Worm (Caenorhabditis elegans) whole organism, L4 larva: ENCODE measurements around the gene Y45F3A.5.

Experiments used
- F10B5.3 ChIP-seq: sonication (generic microtip); optimal IDR thresholded peaks from 2 replicates; lab custom pipeline; 2016; ENCODE audit warnings: mild to moderate bottlenecking, missing genetic modification characterization, missing compliant biosample characterization
- F37D6.2 ChIP-seq: sonication (generic microtip); optimal IDR thresholded peaks from 2 replicates; lab custom pipeline; 2016; ENCODE audit warnings: mild to moderate bottlenecking, missing genetic modification characterization, missing compliant biosample characterization
- F44E2.7 ChIP-seq: fragments of 200-800 bp; sonication (Bioruptor generic); IDR thresholded peaks from 2 replicates; pipeline ENCODE4 v2.1.2; 2022; ENCODE audit warnings: missing genetic modification characterization, missing compliant biosample characterization
- T20F7.1 ChIP-seq: fragments of 200-800 bp; sonication (Bioruptor generic); optimal IDR thresholded peaks from 2 replicates; lab custom pipeline; 2018; ENCODE audit warnings: mild to moderate bottlenecking, missing genetic modification characterization, missing compliant biosample characterization
- Y105C5A.15 ChIP-seq: fragments of 200-800 bp; sonication (Bioruptor generic); IDR thresholded peaks from 2 replicates; pipeline ENCODE4 v1.3.6; 2022; ENCODE audit warnings: missing genetic modification characterization, missing compliant biosample characterization
- ZK337.2 ChIP-seq: fragments of 200-800 bp; sonication (Bioruptor generic); IDR thresholded peaks from 2 replicates; pipeline ENCODE4 v1.3.6; 2022; ENCODE audit warnings: missing genetic modification reagents, missing genetic modification characterization, missing compliant biosample characterization
- attf-4 ChIP-seq: sonication (generic microtip); optimal IDR thresholded peaks from 3 replicates; lab custom pipeline; 2017; ENCODE audit warnings: missing biosample characterization, missing genetic modification characterization
- ceh-20 ChIP-seq: fragments of 200-800 bp; sonication (Bioruptor generic); IDR thresholded peaks from 2 replicates; pipeline ENCODE4 v1.3.6; 2022; ENCODE audit warnings: missing genetic modification reagents, missing genetic modification characterization, missing compliant biosample characterization
- daf-16 ChIP-seq, 3 experiments: sonication (generic microtip); optimal IDR thresholded peaks; 2 replicates each; lab custom pipeline; 2016 to 2017; ENCODE audit warnings: missing genetic modification characterization in 3 of 3, missing genetic modification reagents in 3 of 3, mild to moderate bottlenecking in 2 of 3, missing compliant biosample characterization in 2 of 3, missing biosample characterization in 1 of 3, moderate library complexity in 1 of 3
- daf-8 ChIP-seq: fragments of 200-800 bp; sonication (Bioruptor generic); IDR thresholded peaks from 2 replicates; pipeline ENCODE4 v1.3.6; 2022; ENCODE audit warnings: missing genetic modification characterization, missing compliant biosample characterization
- dmd-6 ChIP-seq: fragments of 200-800 bp; sonication (Bioruptor generic); IDR thresholded peaks from 2 replicates; pipeline ENCODE4 v1.3.6; 2022; ENCODE audit warnings: missing genetic modification reagents, missing genetic modification characterization, missing compliant biosample characterization
- dmd-8 ChIP-seq: fragments of 200-800 bp; sonication (Bioruptor generic); IDR thresholded peaks from 2 replicates; pipeline ENCODE4 v1.3.6; 2022; ENCODE audit warnings: missing genetic modification characterization, missing compliant biosample characterization
- dpl-1 ChIP-seq: fragments of 150-350 bp; optimal IDR thresholded peaks from 2 replicates; lab custom pipeline; 2014; ENCODE audit warnings: missing biosample characterization, missing genetic modification reagents, missing genetic modification characterization
- dve-1 ChIP-seq: sonication (generic microtip); optimal IDR thresholded peaks from 2 replicates; lab custom pipeline; 2017; ENCODE audit warnings: antibody characterized with exemption, mild to moderate bottlenecking, missing genetic modification characterization, missing compliant biosample characterization; ENCODE audit not compliant: insufficient read depth
- egl-27 ChIP-seq: sonication (generic microtip); optimal IDR thresholded peaks from 3 replicates; lab custom pipeline; 2017; ENCODE audit warnings: missing biosample characterization, missing genetic modification reagents, missing genetic modification characterization
- fkh-10 ChIP-seq: fragments of 150-350 bp; optimal IDR thresholded peaks from 2 replicates; lab custom pipeline; 2014; ENCODE audit warnings: missing biosample characterization, missing genetic modification reagents, missing genetic modification characterization
- gei-8 ChIP-seq: fragments of 200-800 bp; sonication (Bioruptor generic); optimal IDR thresholded peaks from 2 replicates; lab custom pipeline; 2018; ENCODE audit warnings: mild to moderate bottlenecking, missing genetic modification characterization, missing compliant biosample characterization
- hlh-11 ChIP-seq: fragments of 200-800 bp; sonication (Bioruptor generic); optimal IDR thresholded peaks from 2 replicates; lab custom pipeline; 2018; ENCODE audit warnings: mild to moderate bottlenecking, missing genetic modification characterization, missing compliant biosample characterization
- hlh-30 ChIP-seq: sonication (generic microtip); optimal IDR thresholded peaks from 2 replicates; lab custom pipeline; 2017; ENCODE audit warnings: antibody characterized with exemption, mild to moderate bottlenecking, missing genetic modification characterization, missing compliant biosample characterization; ENCODE audit not compliant: insufficient read depth
- hmg-1.1 ChIP-seq: fragments of 200-800 bp; sonication (Bioruptor generic); IDR thresholded peaks from 2 replicates; pipeline ENCODE4 v1.3.6; 2022; ENCODE audit warnings: missing genetic modification reagents, missing genetic modification characterization, missing compliant biosample characterization
- lin-13 ChIP-seq: fragments of 150-350 bp; optimal IDR thresholded peaks from 2 replicates; lab custom pipeline; 2014; ENCODE audit warnings: missing biosample characterization, missing genetic modification reagents, missing genetic modification characterization
- lin-29 ChIP-seq: fragments of 200-800 bp; sonication (Bioruptor generic); IDR thresholded peaks from 2 replicates; pipeline ENCODE4 v1.3.6; 2022; ENCODE audit warnings: missing genetic modification reagents, missing genetic modification characterization, missing compliant biosample characterization
- lin-38 ChIP-seq: fragments of 200-800 bp; sonication (Bioruptor generic); IDR thresholded peaks from 2 replicates; pipeline ENCODE4 v1.3.6; 2022; ENCODE audit warnings: missing genetic modification reagents, missing genetic modification characterization, missing compliant biosample characterization
- lsy-2 ChIP-seq, 2 experiments: fragments of 150-350 bp in 1 of 2; sonication (generic microtip) in 1 of 2; optimal IDR thresholded peaks; 2 replicates each; lab custom pipeline; 2014 to 2017; ENCODE audit warnings: missing biosample characterization in 2 of 2, missing genetic modification characterization in 2 of 2
- madf-9 ChIP-seq: fragments of 200-800 bp; sonication (Bioruptor generic); conservative IDR thresholded peaks from 2 replicates; pipeline ENCODE4 v1.3.6; 2022; ENCODE audit warnings: missing genetic modification reagents, missing genetic modification characterization, missing compliant biosample characterization
- mdl-1 ChIP-seq, 2 experiments: fragments of 150-350 bp in 1 of 2; sonication (generic microtip) in 1 of 2; optimal IDR thresholded peaks; 2 replicates each; lab custom pipeline; 2014 to 2017; ENCODE audit warnings: missing biosample characterization in 2 of 2, missing genetic modification characterization in 2 of 2
- mdt-29 ChIP-seq: fragments of 200-800 bp; sonication (Bioruptor generic); IDR thresholded peaks from 2 replicates; pipeline ENCODE4 v1.3.6; 2022; ENCODE audit warnings: missing genetic modification reagents, missing genetic modification characterization, missing compliant biosample characterization
- mep-1 ChIP-seq: fragments of 150-350 bp; sonication (generic microtip); optimal IDR thresholded peaks from 3 replicates; lab custom pipeline; 2014; ENCODE audit warnings: missing biosample characterization, missing genetic modification characterization
- mes-2 ChIP-seq: sonication (generic microtip); optimal IDR thresholded peaks from 2 replicates; lab custom pipeline; 2016; ENCODE audit warnings: missing genotype, mild to moderate bottlenecking, missing genetic modification characterization, missing compliant biosample characterization; ENCODE audit not compliant: poor library complexity, severe bottlenecking
- mxl-3 ChIP-seq: fragments of 200-800 bp; sonication (Bioruptor generic); optimal IDR thresholded peaks from 2 replicates; lab custom pipeline; 2018; ENCODE audit warnings: mild to moderate bottlenecking, missing genetic modification characterization, missing compliant biosample characterization
- nhr-10 ChIP-seq: fragments of 150-350 bp; optimal IDR thresholded peaks from 2 replicates; lab custom pipeline; 2014; ENCODE audit warnings: missing biosample characterization, missing genetic modification characterization
- nhr-11 ChIP-seq: fragments of 150-350 bp; optimal IDR thresholded peaks from 2 replicates; lab custom pipeline; 2014; ENCODE audit warnings: missing biosample characterization, missing genetic modification characterization
- nhr-25 ChIP-seq: sonication (generic microtip); optimal IDR thresholded peaks from 2 replicates; lab custom pipeline; 2017; ENCODE audit warnings: missing genetic modification characterization, mild to moderate bottlenecking, missing compliant biosample characterization, antibody characterized with exemption, moderate library complexity, borderline replicate concordance; ENCODE audit not compliant: insufficient read depth
- nhr-28 ChIP-seq: fragments of 150-350 bp; optimal IDR thresholded peaks from 2 replicates; lab custom pipeline; 2014; ENCODE audit warnings: missing biosample characterization, missing genetic modification characterization
- nhr-41 ChIP-seq: fragments of 200-800 bp; sonication (Bioruptor generic); IDR thresholded peaks from 2 replicates; pipeline ENCODE4 v1.3.6; 2022; ENCODE audit warnings: missing genetic modification reagents, missing genetic modification characterization, missing compliant biosample characterization
- nhr-42 ChIP-seq: fragments of 200-800 bp; sonication (Bioruptor generic); IDR thresholded peaks from 2 replicates; pipeline ENCODE4 v1.3.6; 2022; ENCODE audit warnings: missing genetic modification characterization, missing compliant biosample characterization
- nhr-6 ChIP-seq: fragments of 150-350 bp; optimal IDR thresholded peaks from 2 replicates; lab custom pipeline; 2014; ENCODE audit warnings: missing biosample characterization, missing genetic modification characterization
- php-3 ChIP-seq: fragments of 200-800 bp; sonication (Bioruptor generic); IDR thresholded peaks from 2 replicates; pipeline ENCODE4 v1.3.6; 2022; ENCODE audit warnings: missing genetic modification reagents, missing genetic modification characterization, missing compliant biosample characterization
- pqm-1 ChIP-seq: sonication (generic microtip); optimal IDR thresholded peaks from 2 replicates; lab custom pipeline; 2017; ENCODE audit warnings: missing biosample characterization, missing genetic modification characterization
- rbr-2 ChIP-seq: sonication (generic microtip); optimal IDR thresholded peaks from 2 replicates; lab custom pipeline; 2016; ENCODE audit warnings: missing genotype, missing genetic modification characterization, missing compliant biosample characterization
- sdz-12 ChIP-seq: fragments of 200-800 bp; sonication (Bioruptor generic); optimal IDR thresholded peaks from 2 replicates; lab custom pipeline; 2018; ENCODE audit warnings: mild to moderate bottlenecking, missing genetic modification characterization, missing compliant biosample characterization
- set-16 ChIP-seq: fragments of 200-800 bp; sonication (Bioruptor generic); IDR thresholded peaks from 2 replicates; pipeline ENCODE4 v1.3.6; 2022; ENCODE audit warnings: missing genetic modification reagents, missing genetic modification characterization, missing compliant biosample characterization
- skn-1 ChIP-seq: fragments of 150-350 bp; optimal IDR thresholded peaks from 2 replicates; lab custom pipeline; 2014; ENCODE audit warnings: missing biosample characterization, missing genetic modification characterization
- spr-1 ChIP-seq: sonication (generic microtip); optimal IDR thresholded peaks from 2 replicates; lab custom pipeline; 2016; ENCODE audit warnings: mild to moderate bottlenecking, missing genetic modification characterization, missing compliant biosample characterization
- spr-3 ChIP-seq: fragments of 200-800 bp; sonication (Bioruptor generic); optimal IDR thresholded peaks from 2 replicates; lab custom pipeline; 2018; ENCODE audit warnings: mild to moderate bottlenecking, missing genetic modification characterization, missing compliant biosample characterization
- tag-97 ChIP-seq: fragments of 200-800 bp; sonication (Bioruptor generic); IDR thresholded peaks from 2 replicates; pipeline ENCODE4 v1.3.6; 2022; ENCODE audit warnings: missing genetic modification characterization, missing compliant biosample characterization
- unc-39 ChIP-seq: sonication (generic microtip); optimal IDR thresholded peaks from 2 replicates; lab custom pipeline; 2017; ENCODE audit warnings: missing biosample characterization, missing genetic modification characterization
- zfp-3 ChIP-seq: fragments of 200-800 bp; sonication (Bioruptor generic); conservative IDR thresholded peaks from 2 replicates; pipeline ENCODE4 v1.3.6; 2022; ENCODE audit warnings: missing genetic modification reagents, missing genetic modification characterization, missing compliant biosample characterization
- zip-11 ChIP-seq: fragments of 200-800 bp; sonication (Bioruptor generic); IDR thresholded peaks from 2 replicates; pipeline ENCODE4 v1.3.6; 2022; ENCODE audit warnings: missing genetic modification characterization, missing compliant biosample characterization
- zip-2 ChIP-seq: fragments of 150-350 bp; optimal IDR thresholded peaks from 2 replicates; lab custom pipeline; 2014; ENCODE audit warnings: missing biosample characterization, missing genetic modification characterization
- ztf-7 ChIP-seq: fragments of 150-350 bp; optimal IDR thresholded peaks from 2 replicates; lab custom pipeline; 2014; ENCODE audit warnings: missing biosample characterization, missing genetic modification characterization

Y45F3A.5 gene

ce11 chrIII:10628360-10628759, 42.2 kb upstream of the Y45F3A.5 start:
- TF ChIP-seq dpl-1: peak; percentile 31
- TF ChIP-seq mdl-1 (tag; optimal IDR thresholded peaks at IDR 0.05; lab: Kevin White, UChicago): peak in 1 of 2 experiments; percentile 73
- TF ChIP-seq hmg-1.1 (GFP tag; lab: Robert Waterston, UW): peak; percentile 66
- TF ChIP-seq ZK337.2 (GFP tag; lab: Robert Waterston, UW): no peak
- no peak for TF ChIP-seq spr-3 (GFP tag; lab: Kevin White, UChicago)
- TF ChIP-seq nhr-28 (tag; lab: Kevin White, UChicago): peak; percentile 18
- TF ChIP-seq mes-2 (tag; lab: Kevin White, UChicago): peak; percentile 46
- TF ChIP-seq T20F7.1 (GFP tag; lab: Kevin White, UChicago): no peak
- TF ChIP-seq dmd-8: no peak
- TF ChIP-seq zip-11 (GFP tag; lab: Robert Waterston, UW): no peak
- no peak for TF ChIP-seq sdz-12 (GFP tag; lab: Kevin White, UChicago)
- no peak for TF ChIP-seq nhr-10
- no peak for TF ChIP-seq lin-29 (GFP tag; lab: Robert Waterston, UW)
- TF ChIP-seq mdt-29: no peak
- no peak for TF ChIP-seq nhr-41
- no peak for TF ChIP-seq nhr-6
- no peak for TF ChIP-seq daf-16 (GFP tag; optimal IDR thresholded peaks at IDR 0.05; lab: Kevin White, UChicago)
- peak; percentile 65 for TF ChIP-seq daf-16 (tag; optimal IDR thresholded peaks at IDR 0.05; lab: Kevin White, UChicago)
- peak in 1 of 2 experiments; percentile 63 for TF ChIP-seq lsy-2 (tag; optimal IDR thresholded peaks at IDR 0.05; lab: Kevin White, UChicago)
- no peak for TF ChIP-seq daf-8 (GFP tag; lab: Robert Waterston, UW)
- no peak for TF ChIP-seq Y105C5A.15 (GFP tag; lab: Robert Waterston, UW)
- TF ChIP-seq F44E2.7 (GFP tag; lab: Robert Waterston, UW): no peak
- TF ChIP-seq mep-1 (tag; lab: Kevin White, UChicago): peak; percentile 13
- TF ChIP-seq nhr-11 (tag; lab: Kevin White, UChicago): no peak
- peak; percentile 32 for TF ChIP-seq hlh-30 (tag; lab: Kevin White, UChicago)
- TF ChIP-seq F37D6.2 (tag; lab: Kevin White, UChicago): no peak
- TF ChIP-seq ztf-7 (tag; lab: Kevin White, UChicago): no peak
- peak; percentile 3 for TF ChIP-seq lin-13 (GFP tag; lab: Kevin White, UChicago)
- TF ChIP-seq gei-8: no peak
- no peak for TF ChIP-seq nhr-42 (GFP tag; lab: Robert Waterston, UW)
- TF ChIP-seq dve-1 (tag; lab: Kevin White, UChicago): peak; percentile 67
- no peak for TF ChIP-seq skn-1 (tag; lab: Kevin White, UChicago)
- no peak for TF ChIP-seq ceh-20 (GFP tag; lab: Robert Waterston, UW)
- TF ChIP-seq F10B5.3 (tag; lab: Kevin White, UChicago): no peak
- TF ChIP-seq hlh-11 (tag; lab: Kevin White, UChicago): peak; percentile 58
- TF ChIP-seq zfp-3 (GFP tag; lab: Robert Waterston, UW): no peak
- TF ChIP-seq lin-38: peak; percentile 37
- TF ChIP-seq set-16 (GFP tag; lab: Robert Waterston, UW): no peak
- peak; percentile 21; the same call in 1 of the 2 replicates for TF ChIP-seq dmd-6 (GFP tag; lab: Robert Waterston, UW)
- TF ChIP-seq rbr-2 (tag; lab: Kevin White, UChicago): no peak

DNA sequence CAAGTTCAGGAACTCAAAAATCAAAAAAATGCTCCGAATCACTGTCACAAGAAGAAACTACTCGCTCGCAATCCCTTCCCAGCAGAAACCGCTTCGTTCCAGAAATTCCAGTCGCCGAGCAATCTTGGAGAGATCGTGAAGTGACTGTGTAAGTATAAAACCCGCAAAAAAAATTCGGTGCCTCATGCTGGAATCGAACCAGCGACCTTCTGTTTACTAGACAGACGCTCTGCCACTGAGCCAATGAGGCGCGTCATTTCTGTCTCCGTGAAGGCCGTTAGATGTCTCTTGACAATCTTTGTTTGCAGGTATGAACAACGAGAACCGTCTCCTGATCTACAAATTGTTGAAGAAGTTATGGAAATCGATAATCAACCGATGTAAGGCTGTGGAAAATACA, 38.4 kb upstream of the Y45F3A.5 start:
- TF ChIP-seq zip-2 (tag; lab: Kevin White, UChicago) (no peak), mxl-3 (GFP tag; lab: Kevin White, UChicago) (peak; percentile 20), egl-27 (tag; lab: Kevin White, UChicago) (no peak), unc-39 (tag; lab: Kevin White, UChicago) (no peak), lin-38 (peak; percentile 81), pqm-1 (tag; lab: Kevin White, UChicago) (no peak), zfp-3 (GFP tag; lab: Robert Waterston, UW) (0 out of 2 replicates have a peak, but pooled peaks have one; percentile 27), hlh-11 (tag; lab: Kevin White, UChicago) (peak; percentile 26), fkh-10 (GFP tag; lab: Kevin White, UChicago) (no peak), spr-1 (tag; lab: Kevin White, UChicago) (peak; percentile 58), php-3 (GFP tag; lab: Robert Waterston, UW) (peak; percentile 74; the same call in 1 of the 2 replicates), madf-9 (peak; percentile 71), tag-97 (GFP tag; lab: Robert Waterston, UW) (no peak), daf-16 (GFP tag; optimal IDR thresholded peaks at IDR 0.05; lab: Kevin White, UChicago) (peak in 1 of 2 experiments; percentile 63), daf-16 (tag; optimal IDR thresholded peaks at IDR 0.05; lab: Kevin White, UChicago) (peak; percentile 78), attf-4 (tag; lab: Kevin White, UChicago) (no peak), nhr-25 (tag; lab: Kevin White, UChicago) (no peak)
